Worm (Caenorhabditis elegans) whole organism, early embryonic: ENCODE measurements around the gene C34B4.4.

Experiments
- B0310.2 ChIP-seq: sonication (generic microtip); optimal IDR thresholded peaks from 2 replicates; lab custom pipeline; 2016; ENCODE audit warnings: mild to moderate bottlenecking, missing genetic modification characterization, missing compliant biosample characterization
- F13C5.2 ChIP-seq: sonication (generic microtip); optimal IDR thresholded peaks from 2 replicates; lab custom pipeline; 2017; ENCODE audit warnings: mild to moderate bottlenecking, missing genetic modification characterization, inconsistent platforms, missing compliant biosample characterization
- aly-1 ChIP-seq: sonication (generic microtip); optimal IDR thresholded peaks from 2 replicates; lab custom pipeline; 2016; ENCODE audit warnings: missing genetic modification characterization, missing compliant biosample characterization
- ama-1 ChIP-seq: fragments of 150-350 bp; optimal IDR thresholded peaks from 2 replicates; lab custom pipeline; 2014
- ceh-36 ChIP-seq: sonication (generic microtip); optimal IDR thresholded peaks from 2 replicates; lab custom pipeline; 2016; ENCODE audit warnings: missing genetic modification characterization, inconsistent platforms, missing compliant biosample characterization
- ets-7 ChIP-seq: sonication (generic microtip); optimal IDR thresholded peaks from 2 replicates; lab custom pipeline; 2016; ENCODE audit warnings: missing genotype, missing genetic modification characterization, missing compliant biosample characterization
- flt-1 ChIP-seq: fragments of 200-800 bp; sonication (Bioruptor generic); IDR thresholded peaks from 2 replicates; pipeline ENCODE4 v1.3.6; 2022; ENCODE audit warnings: missing genetic modification characterization, missing compliant biosample characterization
- hmbx-1 ChIP-seq: sonication (generic microtip); optimal IDR thresholded peaks from 2 replicates; lab custom pipeline; 2016; ENCODE audit warnings: mild to moderate bottlenecking, missing genetic modification characterization, missing compliant biosample characterization
- hmg-4 ChIP-seq: fragments of 200-800 bp; sonication (Bioruptor generic); optimal IDR thresholded peaks from 2 replicates; lab custom pipeline; 2018; ENCODE audit warnings: mild to moderate bottlenecking, missing genetic modification characterization, missing compliant biosample characterization
- pes-1 ChIP-seq: fragments of 200-800 bp; sonication (Bioruptor generic); IDR thresholded peaks from 2 replicates; pipeline ENCODE4 v1.3.6; 2022; ENCODE audit warnings: missing genetic modification reagents, missing genetic modification characterization, missing compliant biosample characterization
- scrt-1 ChIP-seq: fragments of 200-800 bp; sonication (Bioruptor generic); IDR thresholded peaks from 2 replicates; pipeline ENCODE4 v1.3.6; 2022; ENCODE audit warnings: missing genetic modification characterization, missing compliant biosample characterization
- tbx-11 ChIP-seq: fragments of 200-800 bp; sonication (Bioruptor generic); IDR thresholded peaks from 2 replicates; pipeline ENCODE4 v1.3.6; 2022; ENCODE audit warnings: missing genetic modification characterization, missing compliant biosample characterization
- tbx-37 ChIP-seq: fragments of 200-800 bp; sonication (Bioruptor generic); conservative IDR thresholded peaks from 2 replicates; pipeline ENCODE4 v1.3.6; 2022; ENCODE audit warnings: missing genetic modification reagents, missing genetic modification characterization, missing compliant biosample characterization
- tra-4 ChIP-seq: sonication (generic microtip); optimal IDR thresholded peaks from 2 replicates; lab custom pipeline; 2017; ENCODE audit warnings: missing genetic modification characterization, missing compliant biosample characterization

DNA sequence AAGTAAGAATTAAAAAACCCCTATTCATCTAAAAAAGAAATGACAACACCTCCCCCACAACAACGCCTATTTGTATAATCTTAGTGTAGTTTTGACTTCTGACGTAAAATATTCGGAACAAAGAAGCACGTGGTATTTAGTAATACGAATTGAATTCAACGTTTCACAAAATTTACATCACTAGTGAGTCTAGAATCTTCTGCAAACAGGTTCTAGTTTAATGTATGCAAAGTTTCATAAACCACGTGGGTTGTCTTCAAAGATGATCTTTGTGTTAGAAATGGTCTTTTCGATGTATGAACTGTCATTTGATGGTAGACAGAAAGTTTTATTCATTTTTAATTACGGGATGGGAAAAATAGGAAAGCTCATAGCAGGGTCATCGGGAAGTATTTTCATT lies 17.1 kb upstream of the C34B4.4 start:
- no peak for TF ChIP-seq aly-1 (tag; lab: Kevin White, UChicago)
- TF ChIP-seq F13C5.2: no peak
- no peak for TF ChIP-seq pes-1 (GFP tag; lab: Robert Waterston, UW)
- no peak for TF ChIP-seq hmg-4 (GFP tag; lab: Kevin White, UChicago)
- TF ChIP-seq ama-1 (lab: Kevin White, UChicago): no peak
- no peak for TF ChIP-seq tra-4 (tag; lab: Kevin White, UChicago)
- no peak for TF ChIP-seq tbx-37
- no peak for TF ChIP-seq B0310.2 (tag; lab: Kevin White, UChicago)
- TF ChIP-seq tbx-11: no peak
- no peak for TF ChIP-seq hmbx-1 (tag; lab: Kevin White, UChicago)
- no peak for TF ChIP-seq ceh-36
- no peak for TF ChIP-seq scrt-1 (GFP tag; lab: Robert Waterston, UW)
- no peak for TF ChIP-seq ets-7 (tag; lab: Kevin White, UChicago)
- no peak for TF ChIP-seq flt-1
